Worm (Caenorhabditis elegans) whole organism, L4 larva: ENCODE data around the gene F46H5.2.

Source experiments
- D1046.2 ChIP-seq: fragments of 200-800 bp; sonication (Bioruptor generic); IDR thresholded peaks from 2 replicates; pipeline ENCODE4 v1.3.6; 2022; ENCODE audit warnings: missing genetic modification characterization, missing compliant biosample characterization
- F44E2.7 ChIP-seq: fragments of 200-800 bp; sonication (Bioruptor generic); IDR thresholded peaks from 2 replicates; pipeline ENCODE4 v2.1.2; 2022; ENCODE audit warnings: missing genetic modification characterization, missing compliant biosample characterization
- T26A8.4 ChIP-seq: fragments of 200-800 bp; sonication (Bioruptor generic); IDR thresholded peaks from 2 replicates; pipeline ENCODE4 v1.3.6; 2022; ENCODE audit warnings: missing genetic modification characterization, missing compliant biosample characterization
- Y75B8A.6 ChIP-seq: fragments of 200-800 bp; sonication (Bioruptor generic); IDR thresholded peaks from 2 replicates; pipeline ENCODE4 v1.3.6; 2022; ENCODE audit warnings: missing genetic modification reagents, missing genetic modification characterization, missing compliant biosample characterization
- aha-1 ChIP-seq: fragments of 150-350 bp; peaks from one replicate; lab custom pipeline; 2014; ENCODE audit warnings: missing biosample characterization, missing genetic modification characterization
- aly-2 ChIP-seq: sonication (generic microtip); optimal IDR thresholded peaks from 2 replicates; lab custom pipeline; 2018; ENCODE audit warnings: missing biosample characterization, missing genetic modification characterization
- ceh-20 ChIP-seq: fragments of 200-800 bp; sonication (Bioruptor generic); IDR thresholded peaks from 2 replicates; pipeline ENCODE4 v1.3.6; 2022; ENCODE audit warnings: missing genetic modification reagents, missing genetic modification characterization, missing compliant biosample characterization
- ceh-44 ChIP-seq: fragments of 200-800 bp; sonication (Bioruptor generic); IDR thresholded peaks from 2 replicates; pipeline ENCODE4 v1.3.6; 2022; ENCODE audit warnings: missing genetic modification reagents, missing genetic modification characterization, missing compliant biosample characterization
- ces-1 ChIP-seq: fragments of 150-350 bp; sonication (generic microtip); optimal IDR thresholded peaks from 4 replicates; lab custom pipeline; 2014; ENCODE audit warnings: missing biosample characterization, missing genetic modification reagents, missing genetic modification characterization
- cey-2 ChIP-seq: sonication (generic microtip); optimal IDR thresholded peaks from 3 replicates; lab custom pipeline; 2017; ENCODE audit warnings: missing genetic modification characterization, mild to moderate bottlenecking, missing compliant biosample characterization, antibody characterized with exemption, borderline replicate concordance; ENCODE audit not compliant: insufficient read depth
- daf-16 ChIP-seq, 3 experiments: sonication (generic microtip); optimal IDR thresholded peaks; 2 replicates each; lab custom pipeline; 2016 to 2017; ENCODE audit warnings: missing genetic modification characterization in 3 of 3, missing genetic modification reagents in 3 of 3, mild to moderate bottlenecking in 2 of 3, missing compliant biosample characterization in 2 of 3, missing biosample characterization in 1 of 3, moderate library complexity in 1 of 3
- dmd-6 ChIP-seq: fragments of 200-800 bp; sonication (Bioruptor generic); IDR thresholded peaks from 2 replicates; pipeline ENCODE4 v1.3.6; 2022; ENCODE audit warnings: missing genetic modification reagents, missing genetic modification characterization, missing compliant biosample characterization
- dpl-1 ChIP-seq: fragments of 150-350 bp; optimal IDR thresholded peaks from 2 replicates; lab custom pipeline; 2014; ENCODE audit warnings: missing biosample characterization, missing genetic modification reagents, missing genetic modification characterization
- dve-1 ChIP-seq: sonication (generic microtip); optimal IDR thresholded peaks from 2 replicates; lab custom pipeline; 2017; ENCODE audit warnings: antibody characterized with exemption, mild to moderate bottlenecking, missing genetic modification characterization, missing compliant biosample characterization; ENCODE audit not compliant: insufficient read depth
- hif-1 ChIP-seq, 2 experiments: sonication (generic microtip); optimal IDR thresholded peaks; 2 replicates each; lab custom pipeline; 2016 to 2017; ENCODE audit warnings: missing compliant biosample characterization in 2 of 2, missing genetic modification characterization in 2 of 2, missing genetic modification reagents in 2 of 2, missing genotype in 2 of 2, mild to moderate bottlenecking in 1 of 2
- hlh-11 ChIP-seq: fragments of 200-800 bp; sonication (Bioruptor generic); optimal IDR thresholded peaks from 2 replicates; lab custom pipeline; 2018; ENCODE audit warnings: mild to moderate bottlenecking, missing genetic modification characterization, missing compliant biosample characterization
- hlh-30 ChIP-seq: sonication (generic microtip); optimal IDR thresholded peaks from 2 replicates; lab custom pipeline; 2017; ENCODE audit warnings: antibody characterized with exemption, mild to moderate bottlenecking, missing genetic modification characterization, missing compliant biosample characterization; ENCODE audit not compliant: insufficient read depth
- hmg-1.1 ChIP-seq: fragments of 200-800 bp; sonication (Bioruptor generic); IDR thresholded peaks from 2 replicates; pipeline ENCODE4 v1.3.6; 2022; ENCODE audit warnings: missing genetic modification reagents, missing genetic modification characterization, missing compliant biosample characterization
- lin-1 ChIP-seq: fragments of 200-800 bp; sonication (Bioruptor generic); IDR thresholded peaks from 2 replicates; pipeline ENCODE4 v1.3.6; 2022; ENCODE audit warnings: missing genetic modification reagents, missing genetic modification characterization, missing compliant biosample characterization
- mdl-1 ChIP-seq, 2 experiments: fragments of 150-350 bp in 1 of 2; sonication (generic microtip) in 1 of 2; optimal IDR thresholded peaks; 2 replicates each; lab custom pipeline; 2014 to 2017; ENCODE audit warnings: missing biosample characterization in 2 of 2, missing genetic modification characterization in 2 of 2
- mdt-29 ChIP-seq: fragments of 200-800 bp; sonication (Bioruptor generic); IDR thresholded peaks from 2 replicates; pipeline ENCODE4 v1.3.6; 2022; ENCODE audit warnings: missing genetic modification reagents, missing genetic modification characterization, missing compliant biosample characterization
- mep-1 ChIP-seq: fragments of 150-350 bp; sonication (generic microtip); optimal IDR thresholded peaks from 3 replicates; lab custom pipeline; 2014; ENCODE audit warnings: missing biosample characterization, missing genetic modification characterization
- mes-2 ChIP-seq: sonication (generic microtip); optimal IDR thresholded peaks from 2 replicates; lab custom pipeline; 2016; ENCODE audit warnings: missing genotype, mild to moderate bottlenecking, missing genetic modification characterization, missing compliant biosample characterization; ENCODE audit not compliant: poor library complexity, severe bottlenecking
- mxl-2 ChIP-seq: fragments of 200-800 bp; sonication (Bioruptor generic); conservative IDR thresholded peaks from 2 replicates; pipeline ENCODE4 v1.3.6; 2022; ENCODE audit warnings: missing genetic modification reagents, missing genetic modification characterization, missing compliant biosample characterization
- mxl-3 ChIP-seq: fragments of 200-800 bp; sonication (Bioruptor generic); optimal IDR thresholded peaks from 2 replicates; lab custom pipeline; 2018; ENCODE audit warnings: mild to moderate bottlenecking, missing genetic modification characterization, missing compliant biosample characterization
- nhr-102 ChIP-seq: sonication (generic microtip); optimal IDR thresholded peaks from 2 replicates; lab custom pipeline; 2016; ENCODE audit warnings: mild to moderate bottlenecking, missing genetic modification characterization, moderate library complexity, missing compliant biosample characterization
- nhr-11 ChIP-seq: fragments of 150-350 bp; optimal IDR thresholded peaks from 2 replicates; lab custom pipeline; 2014; ENCODE audit warnings: missing biosample characterization, missing genetic modification characterization
- nhr-25 ChIP-seq: sonication (generic microtip); optimal IDR thresholded peaks from 2 replicates; lab custom pipeline; 2017; ENCODE audit warnings: missing genetic modification characterization, mild to moderate bottlenecking, missing compliant biosample characterization, antibody characterized with exemption, moderate library complexity, borderline replicate concordance; ENCODE audit not compliant: insufficient read depth
- nhr-28 ChIP-seq: fragments of 150-350 bp; optimal IDR thresholded peaks from 2 replicates; lab custom pipeline; 2014; ENCODE audit warnings: missing biosample characterization, missing genetic modification characterization
- nhr-42 ChIP-seq: fragments of 200-800 bp; sonication (Bioruptor generic); IDR thresholded peaks from 2 replicates; pipeline ENCODE4 v1.3.6; 2022; ENCODE audit warnings: missing genetic modification characterization, missing compliant biosample characterization
- nhr-48 ChIP-seq: sonication (generic microtip); optimal IDR thresholded peaks from 2 replicates; lab custom pipeline; 2016; ENCODE audit warnings: mild to moderate bottlenecking, missing genetic modification characterization, missing compliant biosample characterization
- nhr-6 ChIP-seq: fragments of 150-350 bp; optimal IDR thresholded peaks from 2 replicates; lab custom pipeline; 2014; ENCODE audit warnings: missing biosample characterization, missing genetic modification characterization
- nhr-77 ChIP-seq: fragments of 150-350 bp; optimal IDR thresholded peaks from 2 replicates; lab custom pipeline; 2014; ENCODE audit warnings: missing biosample characterization, missing genetic modification characterization
- pha-4 ChIP-seq, 2 experiments: fragments of 150-350 bp in 1 of 2; fragments of 200-800 bp in 1 of 2; sonication (Bioruptor generic) in 1 of 2; IDR thresholded peaks in 1 of 2; optimal IDR thresholded peaks in 1 of 2; 2 replicates each; pipeline versions ENCODE4 v1.3.6 to Lab custom; 2014 to 2022; ENCODE audit warnings: missing genetic modification characterization in 2 of 2, missing genetic modification reagents in 2 of 2, missing biosample characterization in 1 of 2, missing compliant biosample characterization in 1 of 2
- php-3 ChIP-seq: fragments of 200-800 bp; sonication (Bioruptor generic); IDR thresholded peaks from 2 replicates; pipeline ENCODE4 v1.3.6; 2022; ENCODE audit warnings: missing genetic modification reagents, missing genetic modification characterization, missing compliant biosample characterization
- pqm-1 ChIP-seq: sonication (generic microtip); optimal IDR thresholded peaks from 2 replicates; lab custom pipeline; 2017; ENCODE audit warnings: missing biosample characterization, missing genetic modification characterization
- rbr-2 ChIP-seq: sonication (generic microtip); optimal IDR thresholded peaks from 2 replicates; lab custom pipeline; 2016; ENCODE audit warnings: missing genotype, missing genetic modification characterization, missing compliant biosample characterization
- tra-1 ChIP-seq: fragments of 200-800 bp; sonication (Bioruptor generic); IDR thresholded peaks from 2 replicates; pipeline ENCODE4 v1.3.6; 2022; ENCODE audit warnings: missing genetic modification reagents, missing genetic modification characterization, missing compliant biosample characterization
- unc-62 ChIP-seq, 3 experiments: fragments of 150-350 bp in 1 of 3; sonication (generic microtip); optimal IDR thresholded peaks in 2 of 3; peaks in 1 of 3; 1 replicate in 1 of 3; 2 replicates in 2 of 3; lab custom pipeline; 2014 to 2017; ENCODE audit warnings: missing biosample characterization in 3 of 3, missing genetic modification characterization in 3 of 3, missing genetic modification reagents in 3 of 3, missing genotype in 1 of 3
- zfp-2 ChIP-seq: sonication (generic microtip); optimal IDR thresholded peaks from 2 replicates; lab custom pipeline; 2016; ENCODE audit warnings: mild to moderate bottlenecking, missing genetic modification characterization, missing compliant biosample characterization

Gene F46H5.2

ce11 chrX:7303115-7303514 is 37.7 kb downstream of the F46H5.2 start (continued):
- TF ChIP-seq tra-1 (GFP tag; lab: Robert Waterston, UW) (0 out of 2 replicates have a peak, but pooled peaks have one; percentile 7), dve-1 (peak; percentile 65), aly-2 (tag; lab: Kevin White, UChicago) (no peak)

- TF ChIP-seq Y75B8A.6 (no peak), mep-1 (tag; lab: Kevin White, UChicago) (peak; percentile 30), mxl-3 (GFP tag; lab: Kevin White, UChicago) (peak; percentile 62), ceh-44 (GFP tag; lab: Robert Waterston, UW) (no peak), aha-1 (tag; lab: Kevin White, UChicago) (peak; percentile 62), nhr-48 (tag; lab: Kevin White, UChicago) (peak; percentile 84), mdt-29 (GFP tag; lab: Robert Waterston, UW) (0 out of 2 replicates have a peak, but pooled peaks have one; percentile 23), nhr-28 (tag; lab: Kevin White, UChicago) (peak; percentile 47), D1046.2 (no peak), hlh-11 (tag; lab: Kevin White, UChicago) (peak; percentile 81), mdl-1 (tag; optimal IDR thresholded peaks at IDR 0.05; lab: Kevin White, UChicago) (peak in 1 of 2 experiments; percentile 59), nhr-77 (tag; lab: Kevin White, UChicago) (peak; percentile 20), nhr-6 (no peak), T26A8.4 (GFP tag; lab: Robert Waterston, UW) (no peak), hlh-30 (tag; lab: Kevin White, UChicago) (peak; percentile 54), php-3 (GFP tag; lab: Robert Waterston, UW) (0 out of 2 replicates have a peak, but pooled peaks have one; percentile 22), daf-16 (GFP tag; optimal IDR thresholded peaks at IDR 0.05; lab: Kevin White, UChicago) (no peak), daf-16 (tag; optimal IDR thresholded peaks at IDR 0.05; lab: Kevin White, UChicago) (peak; percentile 86), dve-1 (peak; percentile 74), dmd-6 (peak; percentile 61), nhr-102 (tag; lab: Kevin White, UChicago) (peak; percentile 52), pqm-1 (peak; percentile 81)
Observed at ce11 chrX:7305520-7306186, 40.2 kb downstream of the F46H5.2 start, which contains the start of gene sur-5. Gene sur-5, minus strand, starts transcription at chrX:7305570.

DNA sequence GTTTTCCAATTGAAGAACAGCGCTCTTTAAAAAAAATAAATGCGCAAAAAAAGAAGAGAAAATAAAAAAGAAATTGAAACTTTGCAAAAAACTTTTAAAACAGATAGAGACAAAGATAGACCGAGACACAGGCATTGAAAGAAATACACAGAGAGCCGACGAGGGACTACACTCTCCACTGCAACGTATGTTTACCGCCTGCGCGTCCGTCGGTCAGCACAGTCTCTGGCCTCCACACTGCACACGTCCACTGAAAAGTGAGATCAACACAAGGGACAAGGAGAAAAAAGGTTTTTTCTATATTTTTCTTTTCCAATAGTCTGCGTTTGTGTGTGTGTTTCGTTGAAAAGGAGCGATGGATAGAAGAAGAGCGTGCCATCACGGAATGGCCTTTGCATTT is 41.0 kb downstream of the F46H5.2 start:
- TF ChIP-seq nhr-77 (tag; lab: Kevin White, UChicago) (no peak), rbr-2 (tag; lab: Kevin White, UChicago) (peak; percentile 49), nhr-42 (no peak), hlh-11 (tag; lab: Kevin White, UChicago) (peak; percentile 81), dve-1 (peak; percentile 80), tra-1 (GFP tag; lab: Robert Waterston, UW) (peak; percentile 68; the same call in 1 of the 2 replicates), ceh-20 (GFP tag; lab: Robert Waterston, UW) (0 out of 2 replicates have a peak, but pooled peaks have one; percentile 50), pha-4 (GFP tag; IDR thresholded peaks at IDR 0.05; lab: Robert Waterston, UW) (no peak), pha-4 (tag; optimal IDR thresholded peaks at IDR 0.05; lab: Kevin White, UChicago) (peak; percentile 17), lin-1 (GFP tag; lab: Robert Waterston, UW) (no peak), daf-16 (GFP tag; optimal IDR thresholded peaks at IDR 0.05; lab: Kevin White, UChicago) (peak in 1 of 2 experiments; percentile 49), daf-16 (tag; optimal IDR thresholded peaks at IDR 0.05; lab: Kevin White, UChicago) (peak; percentile 64), hlh-30 (tag; lab: Kevin White, UChicago) (peak; percentile 53), ces-1 (GFP tag; lab: Kevin White, UChicago) (no peak), aha-1 (tag; lab: Kevin White, UChicago) (peak; percentile 60), cey-2 (tag; lab: Kevin White, UChicago) (no peak), zfp-2 (tag; lab: Kevin White, UChicago) (no peak), nhr-25 (tag; lab: Kevin White, UChicago) (peak; percentile 60), mxl-2 (no peak), dmd-6 (peak; percentile 72), mep-1 (tag; lab: Kevin White, UChicago) (peak; percentile 80), mdl-1 (tag; optimal IDR thresholded peaks at IDR 0.05; lab: Kevin White, UChicago) (peak; percentile 31 to 60), mes-2 (tag; lab: Kevin White, UChicago) (peak; percentile 53), unc-62 (GFP tag; optimal IDR thresholded peaks at IDR 0.05 in 1 of 2; lab: Kevin White, UChicago) (peak in 1 of 2 experiments; percentile 82), unc-62 (tag; optimal IDR thresholded peaks at IDR 0.05; lab: Kevin White, UChicago) (no peak), F44E2.7 (GFP tag; lab: Robert Waterston, UW) (no peak), nhr-11 (no peak), dpl-1 (no peak), hmg-1.1 (peak; percentile 66), T26A8.4 (GFP tag; lab: Robert Waterston, UW) (no peak), mxl-3 (GFP tag; lab: Kevin White, UChicago) (peak; percentile 69), hif-1 (tag; optimal IDR thresholded peaks at IDR 0.05; lab: Kevin White, UChicago) (peak in 1 of 2 experiments; percentile 20)
